Fruit fly (Drosophila melanogaster) whole organism, wandering third instar larva: Measurements from ENCODE around the gene Unc-115a.

Experiments used
- Abd-B ChIP-seq: fragments of >200 bp; optimal IDR thresholded peaks from 2 replicates; lab custom pipeline; 2017; ENCODE audit warnings: missing biosample characterization, missing genetic modification characterization
- Dif ChIP-seq: fragments of 200-275, 200-300 bp; sonication (Bioruptor generic); optimal IDR thresholded peaks from 2 replicates; lab custom pipeline; 2018; ENCODE audit warnings: missing biosample characterization, missing genetic modification characterization; ENCODE audit not compliant: partially characterized antibody
- HLH106 ChIP-seq: fragments of 200-800 bp; optimal IDR thresholded peaks from 3 replicates; lab custom pipeline; 2019; ENCODE audit warnings: missing biosample characterization, mild to moderate bottlenecking, missing genetic modification characterization, moderate library complexity
- Hnf4 ChIP-seq: fragments of 200-800 bp; sonication (Bioruptor generic); optimal IDR thresholded peaks from 2 replicates; lab custom pipeline; 2016; ENCODE audit warnings: missing biosample characterization, mild to moderate bottlenecking, missing genetic modification characterization
- Hr78 ChIP-seq: fragments of >200 bp; optimal IDR thresholded peaks from 2 replicates; lab custom pipeline; 2017; ENCODE audit warnings: missing biosample characterization, missing genetic modification characterization
- OdsH ChIP-seq: fragments of 200-800 bp; sonication (Bioruptor generic); optimal IDR thresholded peaks from 2 replicates; lab custom pipeline; 2016; ENCODE audit warnings: missing biosample characterization, mild to moderate bottlenecking, missing genetic modification characterization
- brk ChIP-seq: fragments of 200-800 bp; sonication (Bioruptor generic); optimal IDR thresholded peaks from 2 replicates; lab custom pipeline; 2016; ENCODE audit warnings: missing biosample characterization, mild to moderate bottlenecking, missing genetic modification characterization
- dl ChIP-seq, 2 experiments: fragments of 175-275, 200-275 bp in 1 of 2; fragments of 200-275 bp in 1 of 2; sonication (Bioruptor generic); optimal IDR thresholded peaks; lab custom pipeline; 2018; ENCODE audit warnings: mild to moderate bottlenecking in 2 of 2, missing biosample characterization in 2 of 2, missing genetic modification characterization in 2 of 2, moderate library complexity in 2 of 2; ENCODE audit not compliant: partially characterized antibody in 2 of 2, insufficient read depth in 1 of 2
- dsf ChIP-seq: sonication (Bioruptor generic); optimal IDR thresholded peaks from 2 replicates; lab custom pipeline; 2016; ENCODE audit warnings: missing biosample characterization, missing genetic modification characterization, borderline replicate concordance
- ey ChIP-seq: fragments of 200-800 bp; sonication (Bioruptor generic); optimal IDR thresholded peaks from 2 replicates; lab custom pipeline; 2016; ENCODE audit warnings: missing biosample characterization, missing genetic modification characterization
- foxo ChIP-seq, 2 experiments: fragments of 200-800 bp; sonication (Bioruptor generic); optimal IDR thresholded peaks; 2 replicates in 1 of 2; 3 replicates in 1 of 2; lab custom pipeline; 2016 to 2017; ENCODE audit warnings: missing biosample characterization in 2 of 2, missing genetic modification characterization in 2 of 2
- fru ChIP-seq: fragments of 200-800 bp; sonication (Bioruptor generic); optimal IDR thresholded peaks from 3 replicates; lab custom pipeline; 2016; ENCODE audit warnings: missing biosample characterization, mild to moderate bottlenecking, missing genetic modification characterization
- rgr ChIP-seq: fragments of 200-800 bp; sonication (Bioruptor generic); optimal IDR thresholded peaks from 3 replicates; lab custom pipeline; 2016; ENCODE audit warnings: missing biosample characterization, mild to moderate bottlenecking, missing genetic modification characterization
- woc ChIP-seq: sonication (Bioruptor generic); optimal IDR thresholded peaks from 2 replicates; lab custom pipeline; 2016; ENCODE audit warnings: missing biosample characterization, mild to moderate bottlenecking, missing genetic modification characterization

- no peak for TF ChIP-seq rgr (GFP tag; lab: Kevin White, UChicago)
- TF ChIP-seq dl (GFP tag; optimal IDR thresholded peaks at IDR 0.05; lab: Kevin White, UChicago; ENCODE audit: insufficient read depth in 1 of 2, partially characterized antibody in 2 of 2), result no peak
- no peak for TF ChIP-seq Hr78 (GFP tag; lab: Kevin White, UChicago)
- TF ChIP-seq brk, result no peak
- no peak for TF ChIP-seq OdsH (GFP tag; lab: Kevin White, UChicago)
- no peak for TF ChIP-seq dsf (GFP tag; lab: Kevin White, UChicago)
- no peak for TF ChIP-seq Dif
- no peak for TF ChIP-seq Abd-B
- TF ChIP-seq Hnf4, result no peak
- no peak for TF ChIP-seq foxo (GFP tag; optimal IDR thresholded peaks at IDR 0.05; lab: Kevin White, UChicago)
- no peak for TF ChIP-seq woc (GFP tag; lab: Kevin White, UChicago)
- no peak for TF ChIP-seq fru
- no peak for TF ChIP-seq HLH106 (tag; lab: Kevin White, UChicago)
- TF ChIP-seq ey (GFP tag; lab: Kevin White, UChicago), result no peak
These were observed 60.6 kb downstream of the Unc-115a start for dm6 chr3R:9644620-9645019.
